Worm (Caenorhabditis elegans) whole organism, L4/young adult: ENCODE results near the gene gbh-1.

Experiments used
- W03F9.2 ChIP-seq: fragments of 150-350 bp; optimal IDR thresholded peaks from 2 replicates; lab custom pipeline; 2014; ENCODE audit warnings: missing biosample characterization, missing genetic modification characterization
- dao-5 ChIP-seq: sonication (generic microtip); optimal IDR thresholded peaks from 2 replicates; lab custom pipeline; 2016; ENCODE audit warnings: missing genotype, missing genetic modification characterization, moderate library complexity, missing compliant biosample characterization
- him-1 ChIP-seq: sonication (generic microtip); optimal IDR thresholded peaks from 2 replicates; lab custom pipeline; 2016; ENCODE audit warnings: missing genotype, missing genetic modification reagents, missing genetic modification characterization, missing compliant biosample characterization

ce11 chrII:10646901-10647566 lies 46.6 kb downstream of the gbh-1 start, which contains the start of gene M28.10:
- no peak for TF ChIP-seq W03F9.2 (tag; lab: Kevin White, UChicago)
- TF ChIP-seq him-1 (tag; lab: Kevin White, UChicago), result no peak
- TF ChIP-seq dao-5 (tag; lab: Kevin White, UChicago), result no peak
